Worm (Caenorhabditis elegans): ENCODE data around the gene clc-29.
"Not testable (repeated sequence)": the region's sequence is repeated elsewhere in the genome, so short reads cannot be mapped to it uniquely, and the experiment has no call there.

Gene clc-29

DNA sequence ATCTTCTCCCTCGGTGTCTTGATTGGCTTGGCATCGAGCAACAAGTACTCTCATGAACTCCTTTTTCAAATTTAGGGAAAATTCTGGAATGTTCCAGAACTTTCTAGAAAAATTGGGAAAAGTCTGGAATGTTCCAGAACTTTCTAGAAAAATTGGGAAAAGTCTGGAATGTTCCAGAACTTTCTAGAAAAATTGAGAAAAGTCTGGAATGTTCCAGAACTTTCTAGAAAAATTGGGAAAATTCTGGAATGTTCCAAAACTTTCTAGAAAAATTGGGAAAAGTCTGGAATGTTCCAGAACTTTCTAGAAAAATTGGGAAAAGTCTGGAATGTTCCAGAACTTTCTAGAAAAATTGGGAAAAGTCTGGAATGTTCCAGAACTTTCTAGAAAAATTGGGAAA lies 3.4 kb downstream of the clc-29 start, which contains the start of gene ZC262.7:
Gene ZC262.7, minus strand, starts transcription at position 54 of the 400 bp plus-strand sequence.
- TF ChIP-seq mab-5 (tag; optimal IDR thresholded peaks at IDR 0.05); drap-1 (GFP tag; optimal IDR thresholded peaks at IDR 0.05); pha-4 (tag; optimal IDR thresholded peaks at IDR 0.05): not testable (repeated sequence)

DNA sequence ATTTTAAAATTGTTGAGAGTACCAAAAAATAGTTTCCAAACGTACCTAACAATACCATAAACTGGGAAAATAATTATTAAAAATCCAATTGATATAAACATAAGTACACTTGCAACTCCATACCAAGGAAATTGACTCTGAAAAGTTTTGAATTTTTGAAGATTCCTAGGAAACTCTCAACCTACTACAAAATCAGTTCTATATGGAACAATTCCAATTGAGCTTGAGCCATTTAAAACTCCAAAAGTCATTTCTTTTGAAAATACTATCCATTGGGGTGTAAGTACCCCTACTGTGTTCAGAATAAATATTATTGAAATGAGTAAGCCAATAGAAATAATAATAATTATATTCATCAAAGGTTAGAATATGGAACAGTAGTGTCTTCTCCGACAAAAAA lies 8.3 kb downstream of the clc-29 start, which contains the start of gene clc-28:
Gene clc-28, minus strand, starts transcription at position 101 of the 400 bp plus-strand sequence.
- not testable (repeated sequence) for TF ChIP-seq tbx-8 (GFP tag; optimal IDR thresholded peaks at IDR 0.05); sptf-1 (tag; optimal IDR thresholded peaks at IDR 0.05); ces-1 (GFP tag; optimal IDR thresholded peaks at IDR 0.05)

DNA sequence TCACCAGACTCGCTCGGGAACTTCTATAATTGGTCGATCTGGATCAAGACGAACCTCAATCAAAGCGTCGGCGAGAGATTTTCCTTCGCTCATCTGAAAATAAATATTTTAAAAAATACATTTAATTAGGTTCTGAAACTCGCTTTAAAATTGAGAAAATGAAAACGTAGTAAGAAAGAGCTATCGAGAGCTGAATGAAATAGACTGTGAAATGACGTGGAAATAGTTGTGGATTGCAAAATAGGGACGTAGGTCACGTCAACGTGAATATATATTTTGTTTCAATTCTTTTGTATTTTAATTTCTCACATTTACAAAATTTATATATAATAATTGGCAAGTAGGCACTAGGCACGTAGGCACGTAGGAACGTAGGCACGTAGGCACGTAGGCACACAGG lies 13.3 kb downstream of the clc-29 start, which contains the start of gene ZC262.4:
Gene ZC262.4, minus strand, starts transcription at position 101 of the 400 bp plus-strand sequence.
- TF ChIP-seq nhr-28 (tag; optimal IDR thresholded peaks at IDR 0.05): no peak

DNA sequence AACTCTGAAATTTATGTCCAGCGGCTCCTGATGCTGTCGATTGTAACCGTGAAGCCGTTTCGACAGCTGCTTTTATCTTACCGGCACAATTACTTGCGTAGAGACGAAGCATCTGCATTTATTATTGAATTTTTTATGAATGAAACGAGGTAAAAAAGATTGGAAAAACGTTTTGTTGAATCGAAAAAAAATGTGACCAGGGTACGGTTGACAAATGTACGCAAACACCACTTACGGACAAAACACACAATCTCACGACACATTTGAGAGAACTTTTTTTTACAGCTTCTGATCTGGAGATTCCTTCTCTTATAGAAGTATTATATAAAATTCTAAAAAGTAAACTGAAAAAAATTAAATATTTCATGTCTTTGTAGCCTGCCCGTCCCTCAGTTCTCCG lies 15.9 kb downstream of the clc-29 start, which contains the start of the genes mrps-18A and ZC262.2:
Gene mrps-18A, minus strand, starts transcription at position 141 of the 400 bp plus-strand sequence.
Gene ZC262.2, plus strand, starts transcription at position 284 of the 400 bp plus-strand sequence.
- TF ChIP-seq lsy-2 (tag; optimal IDR thresholded peaks at IDR 0.05): peak; percentile 95
- TF ChIP-seq ztf-11 (tag; optimal IDR thresholded peaks at IDR 0.05): no peak
- TF ChIP-seq ces-1 (GFP tag; optimal IDR thresholded peaks at IDR 0.05): peak; percentile 4

DNA sequence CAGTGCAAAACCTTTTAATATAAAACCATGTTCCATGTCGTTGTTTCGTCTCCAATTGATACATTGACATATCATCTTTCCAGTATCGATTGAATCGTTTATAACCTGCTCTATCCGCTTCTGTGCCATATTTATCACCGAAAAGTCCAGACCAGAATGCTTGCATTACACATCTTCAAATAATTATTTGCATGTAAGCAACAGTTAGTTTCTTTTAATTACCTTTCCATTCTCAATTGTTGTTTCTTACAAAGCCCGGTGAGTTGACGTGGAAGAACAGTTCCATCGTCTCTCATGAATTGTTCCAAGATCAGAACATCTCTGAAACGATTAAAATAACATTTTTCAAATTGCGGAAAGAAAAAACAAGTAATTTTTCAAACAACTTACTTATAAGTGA lies 16.5 kb downstream of the clc-29 start, which contains the start of gene iglr-2:
Gene iglr-2, minus strand, starts transcription at position 101 of the 400 bp plus-strand sequence.
- TF ChIP-seq unc-62 (GFP tag; optimal IDR thresholded peaks at IDR 0.05) (no peak), nhr-76 (tag; optimal IDR thresholded peaks at IDR 0.05) (no peak), ham-2 (GFP tag; optimal IDR thresholded peaks at IDR 0.05) (no peak), elt-3 (tag; optimal IDR thresholded peaks at IDR 0.05) (no peak), bed-3 (GFP tag; optimal IDR thresholded peaks at IDR 0.05) (no peak), unc-39 (tag; optimal IDR thresholded peaks at IDR 0.05) (no peak), mep-1 (tag; optimal IDR thresholded peaks at IDR 0.05) (no peak), nhr-28 (tag; optimal IDR thresholded peaks at IDR 0.05) (no peak), nhr-12 (tag; optimal IDR thresholded peaks at IDR 0.05) (no peak), lin-13 (tag; optimal IDR thresholded peaks at IDR 0.05) (no peak), ces-1 (GFP tag; optimal IDR thresholded peaks at IDR 0.05) (no peak), nhr-2 (tag; optimal IDR thresholded peaks at IDR 0.05) (no peak), hlh-1 (tag; optimal IDR thresholded peaks at IDR 0.05) (no peak)

DNA sequence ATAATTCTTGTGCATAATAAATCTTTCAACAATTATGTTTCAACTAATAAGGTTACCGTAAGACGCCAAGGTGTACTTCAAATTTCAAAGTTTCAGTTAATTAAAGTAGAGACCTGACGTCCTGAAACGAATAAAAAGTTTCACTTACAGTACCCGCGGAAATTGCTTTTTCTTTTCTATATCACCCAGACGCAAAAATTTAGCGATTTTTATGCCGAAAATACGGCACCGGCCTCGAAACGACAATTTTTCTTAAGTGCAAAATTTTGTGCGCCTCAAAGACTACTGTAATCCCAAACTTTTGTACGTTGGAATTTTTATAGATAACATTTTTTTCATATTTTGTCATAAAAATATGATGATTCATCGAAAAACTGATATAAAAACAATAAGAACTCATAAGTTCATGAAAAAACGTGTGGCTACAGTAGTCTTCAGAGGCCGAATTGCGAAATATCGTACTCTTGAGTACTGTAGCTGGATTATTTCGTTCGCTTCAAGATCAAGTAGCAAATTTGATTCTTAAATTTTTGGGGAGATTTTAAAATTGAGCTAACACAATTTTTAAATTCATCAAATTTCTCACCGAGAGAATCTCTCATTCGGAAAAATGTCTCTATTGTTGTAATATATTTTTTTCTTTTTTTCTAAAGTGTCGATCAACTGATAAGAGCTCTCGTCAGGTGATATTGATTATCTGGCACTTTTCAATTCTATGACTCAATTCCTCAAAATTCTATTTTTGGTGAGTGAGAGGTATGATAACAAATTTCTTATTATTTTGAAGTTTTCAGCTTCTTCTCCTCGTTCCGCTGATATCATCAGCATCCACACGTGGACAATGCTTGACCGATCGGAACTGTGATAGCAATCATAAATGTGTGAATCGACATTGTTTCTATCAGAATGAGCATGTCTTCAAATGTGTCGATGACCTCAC lies 21.9 kb downstream of the clc-29 start, which contains the start of gene ZC262.13:
Gene ZC262.13, plus strand, starts transcription at position 641 of the 940 bp plus-strand sequence.
- TF ChIP-seq lsy-2 (tag; optimal IDR thresholded peaks at IDR 0.05) (no peak), unc-120 (tag; optimal IDR thresholded peaks at IDR 0.05; ENCODE audit: poor library complexity, severe bottlenecking) (no peak), elt-3 (tag; optimal IDR thresholded peaks at IDR 0.05) (no peak), flh-1 (GFP tag; optimal IDR thresholded peaks at IDR 0.05) (no peak), ham-2 (GFP tag; optimal IDR thresholded peaks at IDR 0.05) (no peak), nhr-2 (tag; optimal IDR thresholded peaks at IDR 0.05) (no peak), cnd-1 (tag; optimal IDR thresholded peaks at IDR 0.05) (no peak), drap-1 (GFP tag; optimal IDR thresholded peaks at IDR 0.05) (no peak), nhr-28 (tag; optimal IDR thresholded peaks at IDR 0.05) (no peak), tbx-8 (GFP tag; optimal IDR thresholded peaks at IDR 0.05) (no peak), unc-39 (tag; optimal IDR thresholded peaks at IDR 0.05) (no peak), blmp-1 (tag; optimal IDR thresholded peaks at IDR 0.05) (no peak)

DNA sequence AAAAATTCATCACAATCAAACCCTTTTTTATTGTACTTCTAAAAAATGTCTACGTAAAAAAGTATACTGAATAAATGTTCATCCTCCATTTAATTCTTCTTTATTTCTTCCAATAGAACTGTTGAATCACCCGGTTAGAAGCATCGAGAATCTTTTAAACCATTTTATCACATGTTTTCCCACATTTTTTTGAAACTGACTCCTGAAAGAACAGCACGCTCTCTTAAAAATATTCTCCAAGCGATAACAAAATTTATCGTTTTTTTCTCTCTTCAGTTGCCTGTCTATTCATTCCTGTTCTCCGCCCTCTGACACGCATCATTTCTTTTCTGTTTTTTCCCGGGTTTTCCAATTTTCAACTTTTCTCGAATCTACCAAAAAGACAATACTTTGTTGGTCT lies 23.3 kb downstream of the clc-29 start, which contains the start of gene F10E9.12:
Gene F10E9.12, plus strand, starts transcription at position 131 of the 400 bp plus-strand sequence.
- TF ChIP-seq snpc-4 (tag; optimal IDR thresholded peaks at IDR 0.05): no peak
- TF ChIP-seq ztf-11 (tag; optimal IDR thresholded peaks at IDR 0.05): no peak
- no peak for TF ChIP-seq nhr-2 (tag; optimal IDR thresholded peaks at IDR 0.05)
- no peak for TF ChIP-seq nhr-76 (tag; optimal IDR thresholded peaks at IDR 0.05)
- no peak for TF ChIP-seq cnd-1 (tag; optimal IDR thresholded peaks at IDR 0.05)
- no peak for TF ChIP-seq drap-1 (GFP tag; optimal IDR thresholded peaks at IDR 0.05)
- no peak for TF ChIP-seq tbx-8 (GFP tag; optimal IDR thresholded peaks at IDR 0.05)
- TF ChIP-seq unc-39 (tag; optimal IDR thresholded peaks at IDR 0.05): no peak
- TF ChIP-seq ceh-39 (tag; optimal IDR thresholded peaks at IDR 0.05): no peak
- TF ChIP-seq ceh-43 (GFP tag; optimal IDR thresholded peaks at IDR 0.05): no peak
- no peak for TF ChIP-seq elt-3 (tag; optimal IDR thresholded peaks at IDR 0.05)
- TF ChIP-seq mep-1 (tag; optimal IDR thresholded peaks at IDR 0.05): no peak
- TF ChIP-seq flh-1 (GFP tag; optimal IDR thresholded peaks at IDR 0.05): no peak
- TF ChIP-seq blmp-1 (tag; optimal IDR thresholded peaks at IDR 0.05): no peak
- TF ChIP-seq nhr-237 (tag; optimal IDR thresholded peaks at IDR 0.05): no peak
- no peak for TF ChIP-seq nhr-12 (tag; optimal IDR thresholded peaks at IDR 0.05)
- no peak for TF ChIP-seq sem-2 (GFP tag; optimal IDR thresholded peaks at IDR 0.05)
- TF ChIP-seq ces-1 (GFP tag; optimal IDR thresholded peaks at IDR 0.05): no peak
